Worm (Caenorhabditis elegans) whole organism, L1 larva: ENCODE data around the gene T08G3.13.

Source experiments
- C04F5.9 ChIP-seq: sonication (generic microtip); optimal IDR thresholded peaks from 2 replicates; lab custom pipeline; 2016; ENCODE audit warnings: missing genetic modification characterization, missing compliant biosample characterization
- C34B4.2 ChIP-seq: sonication (generic microtip); optimal IDR thresholded peaks from 2 replicates; lab custom pipeline; 2017; ENCODE audit warnings: mild to moderate bottlenecking, missing genetic modification characterization, missing compliant biosample characterization
- F16B12.6 ChIP-seq: fragments of 150-350 bp; optimal IDR thresholded peaks from 2 replicates; lab custom pipeline; 2014; ENCODE audit warnings: missing biosample characterization, missing genetic modification characterization
- blmp-1 ChIP-seq: fragments of 150-350 bp; optimal IDR thresholded peaks from 2 replicates; lab custom pipeline; 2014; ENCODE audit warnings: missing biosample characterization, missing genetic modification characterization
- ceh-63 ChIP-seq: fragments of 200-800 bp; sonication (Bioruptor generic); optimal IDR thresholded peaks from 2 replicates; lab custom pipeline; 2018; ENCODE audit warnings: mild to moderate bottlenecking, missing genetic modification characterization, missing compliant biosample characterization
- ceh-8 ChIP-seq: fragments of 200-800 bp; sonication (Bioruptor generic); optimal IDR thresholded peaks from 2 replicates; lab custom pipeline; 2018; ENCODE audit warnings: mild to moderate bottlenecking, missing genetic modification characterization, moderate library complexity, missing compliant biosample characterization
- dpl-1 ChIP-seq, 3 experiments: fragments of 150-350 bp in 2 of 3; sonication (generic microtip) in 1 of 3; optimal IDR thresholded peaks; 2 replicates each; lab custom pipeline; 2014 to 2017; ENCODE audit warnings: missing biosample characterization in 3 of 3, missing genetic modification characterization in 3 of 3, missing genetic modification reagents in 3 of 3
- dsc-1 ChIP-seq: sonication (generic microtip); optimal IDR thresholded peaks from 2 replicates; lab custom pipeline; 2016; ENCODE audit warnings: mild to moderate bottlenecking, missing genetic modification characterization, missing compliant biosample characterization
- efl-1 ChIP-seq, 4 experiments: fragments of 150-350 bp; optimal IDR thresholded peaks in 3 of 4; peaks in 1 of 4; 1 replicate in 1 of 4; 2 replicates in 3 of 4; lab custom pipeline; 2014; ENCODE audit warnings: missing biosample characterization in 2 of 4, missing genetic modification characterization in 2 of 4, missing genetic modification reagents in 2 of 4
- egl-27 ChIP-seq, 2 experiments: fragments of 150-350 bp in 1 of 2; sonication (generic microtip); optimal IDR thresholded peaks; 3 replicates each; lab custom pipeline; 2017 to 2018; ENCODE audit warnings: missing biosample characterization in 2 of 2, missing genetic modification characterization in 2 of 2, missing genetic modification reagents in 2 of 2
- elt-3 ChIP-seq, 6 experiments: fragments of 150-350 bp in 1 of 6; sonication (generic microtip); optimal IDR thresholded peaks; 2 replicates each; lab custom pipeline; 2017 to 2018; ENCODE audit warnings: missing biosample characterization in 6 of 6, missing genetic modification characterization in 6 of 6, inconsistent platforms in 1 of 6
- ets-5 ChIP-seq: fragments of 200-800 bp; sonication (Bioruptor generic); IDR thresholded peaks from 2 replicates; pipeline ENCODE4 v1.3.6; 2022; ENCODE audit warnings: missing genetic modification characterization, missing compliant biosample characterization
- fos-1 ChIP-seq: fragments of 150-350 bp; optimal IDR thresholded peaks from 2 replicates; lab custom pipeline; 2014; ENCODE audit warnings: missing biosample characterization, missing genetic modification characterization
- grh-1 ChIP-seq: fragments of 200-800 bp; sonication (Bioruptor generic); IDR thresholded peaks from 2 replicates; pipeline ENCODE4 v1.3.6; 2022; ENCODE audit warnings: missing genetic modification reagents, missing genetic modification characterization, missing compliant biosample characterization
- irx-1 ChIP-seq: sonication (generic microtip); optimal IDR thresholded peaks from 2 replicates; lab custom pipeline; 2016; ENCODE audit warnings: missing genetic modification characterization, missing compliant biosample characterization
- jun-1 ChIP-seq: fragments of 150-350 bp; optimal IDR thresholded peaks from 2 replicates; lab custom pipeline; 2014; ENCODE audit warnings: missing biosample characterization, missing genetic modification reagents, missing genetic modification characterization
- lin-15B ChIP-seq: fragments of 150-350 bp; sonication (generic microtip); optimal IDR thresholded peaks from 3 replicates; lab custom pipeline; 2014; ENCODE audit warnings: missing biosample characterization, missing genetic modification characterization
- lin-39 ChIP-seq: fragments of 150-350 bp; optimal IDR thresholded peaks from 2 replicates; lab custom pipeline; 2014; ENCODE audit warnings: missing biosample characterization, missing genetic modification reagents, missing genetic modification characterization
- mef-2 ChIP-seq: fragments of 150-350 bp; optimal IDR thresholded peaks from 2 replicates; lab custom pipeline; 2014; ENCODE audit warnings: missing biosample characterization, missing genetic modification characterization
- nhr-11 ChIP-seq: fragments of 150-350 bp; optimal IDR thresholded peaks from 2 replicates; lab custom pipeline; 2014; ENCODE audit warnings: missing biosample characterization, missing genetic modification characterization
- nhr-19 ChIP-seq: fragments of 200-800 bp; sonication (Bioruptor generic); conservative IDR thresholded peaks from 2 replicates; pipeline ENCODE4 v1.3.6; 2022; ENCODE audit warnings: missing genetic modification characterization, missing compliant biosample characterization
- nhr-28 ChIP-seq: fragments of 150-350 bp; optimal IDR thresholded peaks from 2 replicates; lab custom pipeline; 2014; ENCODE audit warnings: missing biosample characterization, missing genetic modification characterization
- nhr-47 ChIP-seq: sonication (generic microtip); optimal IDR thresholded peaks from 2 replicates; lab custom pipeline; 2016; ENCODE audit warnings: mild to moderate bottlenecking, missing genetic modification characterization, moderate library complexity, missing compliant biosample characterization
- nhr-84 ChIP-seq: sonication (generic microtip); optimal IDR thresholded peaks from 2 replicates; lab custom pipeline; 2017; ENCODE audit warnings: missing biosample characterization, missing genetic modification characterization
- nhr-85 ChIP-seq: sonication (generic microtip); peaks from one replicate; lab custom pipeline; 2016; ENCODE audit warnings: missing genetic modification characterization, inconsistent platforms, missing compliant biosample characterization
- pqm-1 ChIP-seq: sonication (generic microtip); optimal IDR thresholded peaks from 3 replicates; lab custom pipeline; 2017; ENCODE audit warnings: missing biosample characterization, missing genetic modification characterization
- skn-1 ChIP-seq: fragments of 150-350 bp; optimal IDR thresholded peaks from 2 replicates; lab custom pipeline; 2014; ENCODE audit warnings: missing biosample characterization, missing genetic modification characterization
- snpc-4 ChIP-seq: fragments of 150-350 bp; optimal IDR thresholded peaks from 2 replicates; lab custom pipeline; 2014; ENCODE audit warnings: missing biosample characterization, missing genetic modification characterization
- snu-23 ChIP-seq: sonication (generic microtip); optimal IDR thresholded peaks from 2 replicates; lab custom pipeline; 2016; ENCODE audit warnings: missing genetic modification characterization, missing compliant biosample characterization
- sox-4 ChIP-seq: sonication (generic microtip); optimal IDR thresholded peaks from 2 replicates; lab custom pipeline; 2016; ENCODE audit warnings: missing genetic modification characterization, missing compliant biosample characterization
- sptf-1 ChIP-seq: fragments of 150-350 bp; optimal IDR thresholded peaks from 2 replicates; lab custom pipeline; 2014; ENCODE audit warnings: missing biosample characterization, missing genetic modification characterization
- tlp-1 ChIP-seq: fragments of 150-350 bp; optimal IDR thresholded peaks from 2 replicates; lab custom pipeline; 2014; ENCODE audit warnings: missing biosample characterization, missing genetic modification characterization
- unc-130 ChIP-seq: fragments of 150-350 bp; optimal IDR thresholded peaks from 2 replicates; lab custom pipeline; 2017; ENCODE audit warnings: missing biosample characterization, missing genetic modification characterization, inconsistent platforms
- unc-98 ChIP-seq: fragments of 200-800 bp; sonication (Bioruptor generic); IDR thresholded peaks from 2 replicates; pipeline ENCODE4 v1.3.6; 2022; ENCODE audit warnings: missing genetic modification characterization, missing compliant biosample characterization
- vab-15 ChIP-seq: sonication (generic microtip); optimal IDR thresholded peaks from 2 replicates; lab custom pipeline; 2017; ENCODE audit warnings: missing genotype, mild to moderate bottlenecking, missing genetic modification characterization, missing compliant biosample characterization
- xbp-1 ChIP-seq: sonication (generic microtip); optimal IDR thresholded peaks from 2 replicates; lab custom pipeline; 2016; ENCODE audit warnings: missing genetic modification characterization, missing compliant biosample characterization
- zag-1 ChIP-seq: fragments of 150-350 bp; optimal IDR thresholded peaks from 2 replicates; lab custom pipeline; 2014; ENCODE audit warnings: missing biosample characterization, missing genetic modification characterization
- ztf-11 ChIP-seq, 2 experiments: sonication (generic microtip); optimal IDR thresholded peaks; 2 replicates each; lab custom pipeline; 2016 to 2017; ENCODE audit warnings: missing genetic modification characterization in 2 of 2, missing biosample characterization in 1 of 2, missing compliant biosample characterization in 1 of 2
- ztf-4 ChIP-seq: fragments of 150-350 bp; optimal IDR thresholded peaks from 2 replicates; lab custom pipeline; 2014; ENCODE audit warnings: missing biosample characterization, missing genetic modification characterization

Gene T08G3.13

DNA sequence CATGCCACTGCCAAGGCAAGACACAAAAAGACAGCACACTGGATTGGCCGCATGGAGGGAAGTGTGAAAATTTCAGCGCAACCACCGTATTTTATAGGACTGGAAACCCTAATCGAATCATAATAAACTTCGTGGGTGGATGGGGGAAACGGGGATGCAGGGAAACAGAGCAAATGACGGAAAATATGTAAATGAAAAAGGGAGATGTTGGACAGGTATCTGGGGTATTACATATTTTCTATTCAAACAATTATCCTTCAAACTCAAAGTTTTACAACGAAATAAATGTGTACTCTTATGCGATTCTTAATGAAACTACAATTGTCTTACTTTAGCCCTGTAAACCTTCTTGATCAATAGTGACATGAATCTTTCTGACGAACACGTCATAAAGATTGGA, 28.1 kb upstream of the T08G3.13 start, which contains the start of gene F26D2.16:
Gene F26D2.16 (minus strand): TSS at position 101 of the 400 bp plus-strand sequence.
- TF ChIP-seq nhr-47: no peak
- TF ChIP-seq nhr-19 (GFP tag; lab: Robert Waterston, UW): no peak
- no peak for TF ChIP-seq unc-130 (tag; lab: Kevin White, UChicago)
- TF ChIP-seq grh-1: no peak
- no peak for TF ChIP-seq nhr-28 (tag; lab: Kevin White, UChicago)
- TF ChIP-seq efl-1 (optimal IDR thresholded peaks at IDR 0.05; lab: Kevin White, UChicago): no peak
- no peak for TF ChIP-seq efl-1 (GFP tag; optimal IDR thresholded peaks at IDR 0.05 in 1 of 2; lab: Kevin White, UChicago)
- TF ChIP-seq jun-1 (tag; lab: Kevin White, UChicago): no peak
- TF ChIP-seq dsc-1: no peak
- TF ChIP-seq lin-15B (tag; lab: Kevin White, UChicago): no peak
- no peak for TF ChIP-seq fos-1 (tag; lab: Kevin White, UChicago)
- TF ChIP-seq lin-39 (tag; lab: Kevin White, UChicago): no peak
- TF ChIP-seq skn-1 (tag; lab: Kevin White, UChicago): no peak
- TF ChIP-seq F16B12.6: no peak
- TF ChIP-seq ztf-11 (tag; optimal IDR thresholded peaks at IDR 0.05; lab: Kevin White, UChicago): no peak
- TF ChIP-seq C04F5.9: no peak
- TF ChIP-seq nhr-11 (tag; lab: Kevin White, UChicago): no peak
- TF ChIP-seq zag-1 (tag; lab: Kevin White, UChicago): no peak
- TF ChIP-seq ztf-4 (tag; lab: Kevin White, UChicago): no peak
- TF ChIP-seq unc-98 (GFP tag; lab: Robert Waterston, UW): no peak

DNA sequence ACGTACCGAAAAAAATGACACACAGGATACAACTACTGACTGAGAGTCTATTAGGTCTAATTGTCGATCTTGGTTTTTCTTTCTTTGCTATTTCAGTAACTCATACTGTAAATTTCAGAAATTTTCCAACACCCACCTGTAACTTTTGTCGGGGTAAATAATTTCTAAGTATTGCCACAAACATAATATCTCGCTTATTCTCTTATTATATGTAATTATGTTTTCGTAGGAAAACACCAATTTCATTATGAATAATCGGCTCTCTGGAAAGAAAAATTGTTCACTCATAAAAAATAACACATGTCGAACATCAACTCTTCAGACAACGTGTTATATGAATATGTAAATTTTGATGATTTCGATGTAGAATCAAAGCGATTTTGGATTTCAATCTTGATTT, 27.1 kb upstream of the T08G3.13 start, which contains the start of gene srw-48:
Gene srw-48 (plus strand): TSS at position 301 of the 400 bp plus-strand sequence.
- no peak for TF ChIP-seq tlp-1
- no peak for TF ChIP-seq vab-15 (tag; lab: Kevin White, UChicago)
- no peak for TF ChIP-seq lin-39 (tag; lab: Kevin White, UChicago)
- no peak for TF ChIP-seq xbp-1
- no peak for TF ChIP-seq sptf-1 (tag; lab: Kevin White, UChicago)
- TF ChIP-seq blmp-1 (tag; lab: Kevin White, UChicago): no peak
- no peak for TF ChIP-seq pqm-1 (tag; lab: Kevin White, UChicago)
- no peak for TF ChIP-seq C34B4.2 (tag; lab: Kevin White, UChicago)
- TF ChIP-seq dpl-1 (GFP tag; optimal IDR thresholded peaks at IDR 0.05; lab: Kevin White, UChicago): no peak
- TF ChIP-seq nhr-47: no peak
- no peak for TF ChIP-seq ceh-8 (GFP tag; lab: Kevin White, UChicago)
- no peak for TF ChIP-seq snu-23 (GFP tag; lab: Kevin White, UChicago)
- TF ChIP-seq nhr-84 (tag; lab: Kevin White, UChicago): no peak
- no peak for TF ChIP-seq mef-2 (tag; lab: Kevin White, UChicago)
- no peak for TF ChIP-seq zag-1 (tag; lab: Kevin White, UChicago)
- TF ChIP-seq ceh-63: no peak
- no peak for TF ChIP-seq sox-4 (tag; lab: Kevin White, UChicago)
- no peak for TF ChIP-seq unc-130 (tag; lab: Kevin White, UChicago)
- TF ChIP-seq snpc-4 (tag; lab: Kevin White, UChicago): no peak
- TF ChIP-seq elt-3 (tag; optimal IDR thresholded peaks at IDR 0.05; lab: Kevin White, UChicago): no peak

DNA sequence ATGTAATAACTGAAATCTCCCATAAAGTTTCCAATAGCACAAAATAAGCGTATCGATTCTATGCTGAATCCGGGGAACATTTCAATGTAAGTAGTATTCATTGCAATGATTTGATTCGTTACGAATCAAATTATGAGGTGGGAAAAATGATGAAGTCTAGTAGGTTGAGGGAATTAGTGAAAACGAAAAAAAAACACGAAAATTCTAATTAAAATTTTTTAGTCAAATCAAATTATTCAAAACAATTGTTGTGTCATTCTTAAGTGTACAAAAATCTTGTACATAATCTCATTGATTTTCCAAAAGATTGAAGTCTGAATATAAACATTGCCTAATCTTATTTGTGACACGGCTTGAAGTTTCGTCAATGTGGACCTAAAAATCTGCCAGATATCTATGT, 23.4 kb upstream of the T08G3.13 start, which contains the start of gene srw-29:
Gene srw-29 (minus strand): TSS at position 101 of the 400 bp plus-strand sequence.
- TF ChIP-seq nhr-85 (tag; lab: Kevin White, UChicago) (no peak), nhr-19 (GFP tag; lab: Robert Waterston, UW) (no peak), ztf-11 (tag; optimal IDR thresholded peaks at IDR 0.05; lab: Kevin White, UChicago) (no peak), irx-1 (tag; lab: Kevin White, UChicago) (no peak), C34B4.2 (tag; lab: Kevin White, UChicago) (no peak), egl-27 (tag; optimal IDR thresholded peaks at IDR 0.05; lab: Kevin White, UChicago) (no peak), ets-5 (GFP tag; lab: Robert Waterston, UW) (no peak), skn-1 (tag; lab: Kevin White, UChicago) (no peak)
